Fruit fly (Drosophila melanogaster) whole organism, adult: ENCODE results near the gene CG10866.

ENCODE experiments used
- CG11617 ChIP-seq: fragments of 200-800 bp; sonication (Bioruptor generic); optimal IDR thresholded peaks from 2 replicates; lab custom pipeline; 2017; ENCODE audit warnings: mild to moderate bottlenecking, missing biosample characterization, missing genetic modification reagents, missing genetic modification characterization
- CG12768 ChIP-seq: fragments of 200-800 bp; sonication (Bioruptor generic); optimal IDR thresholded peaks from 2 replicates; lab custom pipeline; 2017; ENCODE audit warnings: missing biosample characterization, missing genetic modification characterization, mild to moderate bottlenecking, moderate library complexity, missing genetic modification reagents
- CG14711 ChIP-seq: fragments of 200-800 bp; sonication (Bioruptor generic); optimal IDR thresholded peaks from 2 replicates; lab custom pipeline; 2018; ENCODE audit warnings: missing biosample characterization, mild to moderate bottlenecking, missing genetic modification characterization, moderate library complexity
- CG1620 ChIP-seq: fragments of 200-800 bp; sonication (Bioruptor generic); optimal IDR thresholded peaks from 2 replicates; lab custom pipeline; 2016; ENCODE audit warnings: missing biosample characterization, missing genetic modification characterization
- CG33017 ChIP-seq: fragments of 200-800 bp; sonication (Bioruptor generic); optimal IDR thresholded peaks from 2 replicates; lab custom pipeline; 2018; ENCODE audit warnings: missing biosample characterization, mild to moderate bottlenecking, missing genetic modification characterization, moderate library complexity
- CG5204 ChIP-seq: fragments of 200-800 bp; sonication (Bioruptor generic); optimal IDR thresholded peaks from 2 replicates; lab custom pipeline; 2016; ENCODE audit warnings: missing biosample characterization, missing genetic modification characterization
- CG7045 ChIP-seq: fragments of 200-800 bp; sonication (Bioruptor generic); optimal IDR thresholded peaks from 2 replicates; lab custom pipeline; 2017; ENCODE audit warnings: missing biosample characterization, mild to moderate bottlenecking, missing genetic modification characterization
- CG7101 ChIP-seq: fragments of 200-800 bp; sonication (Bioruptor generic); optimal IDR thresholded peaks from 2 replicates; lab custom pipeline; 2018; ENCODE audit warnings: missing biosample characterization, mild to moderate bottlenecking, missing genetic modification characterization, moderate library complexity
- Clk ChIP-seq: fragments of 200-800 bp; sonication (Bioruptor generic); optimal IDR thresholded peaks from 2 replicates; lab custom pipeline; 2017; ENCODE audit warnings: missing biosample characterization, missing genetic modification characterization
- Crg-1 ChIP-seq: fragments of 200-800 bp; sonication (Bioruptor generic); optimal IDR thresholded peaks from 2 replicates; lab custom pipeline; 2016; ENCODE audit warnings: missing biosample characterization, missing genetic modification characterization
- Hr96 ChIP-seq: fragments of 200-800 bp; sonication (Bioruptor generic); optimal IDR thresholded peaks from 2 replicates; lab custom pipeline; 2016; ENCODE audit warnings: missing biosample characterization, missing genetic modification characterization
- Mnt ChIP-seq: fragments of 200-800 bp; sonication (Bioruptor generic); optimal IDR thresholded peaks from 2 replicates; lab custom pipeline; 2016; ENCODE audit warnings: missing biosample characterization, mild to moderate bottlenecking, missing genetic modification characterization
- bab1 ChIP-seq: fragments of 200-800 bp; sonication (Bioruptor generic); optimal IDR thresholded peaks from 3 replicates; lab custom pipeline; 2019; ENCODE audit warnings: missing biosample characterization, mild to moderate bottlenecking, missing genetic modification characterization, moderate library complexity
- cic ChIP-seq: fragments of 200-800 bp; sonication (Bioruptor generic); optimal IDR thresholded peaks from 2 replicates; lab custom pipeline; 2017; ENCODE audit warnings: missing biosample characterization, mild to moderate bottlenecking, missing genetic modification characterization, moderate library complexity
- cnc ChIP-seq, 2 experiments: fragments of >200 bp; optimal IDR thresholded peaks; 2 replicates each; lab custom pipeline; 2017
- kay ChIP-seq: fragments of 200-800 bp; sonication (Bioruptor generic); peaks from one replicate; lab custom pipeline; 2016; ENCODE audit warnings: missing biosample characterization, missing genetic modification characterization, borderline replicate concordance
- ovo ChIP-seq: fragments of 200-800 bp; sonication (Bioruptor generic); optimal IDR thresholded peaks from 2 replicates; lab custom pipeline; 2016; ENCODE audit warnings: missing biosample characterization, missing genetic modification characterization
- pad ChIP-seq: fragments of 200-800 bp; sonication (Bioruptor generic); optimal IDR thresholded peaks from 3 replicates; lab custom pipeline; 2017; ENCODE audit warnings: missing biosample characterization, missing genetic modification characterization, mild to moderate bottlenecking, moderate library complexity, missing genetic modification reagents
- tj ChIP-seq: fragments of 200-800 bp; sonication (Bioruptor generic); optimal IDR thresholded peaks from 3 replicates; lab custom pipeline; 2017; ENCODE audit warnings: missing biosample characterization, mild to moderate bottlenecking, missing genetic modification characterization, moderate library complexity
- toe ChIP-seq: fragments of 200-800 bp; sonication (Bioruptor generic); optimal IDR thresholded peaks from 2 replicates; lab custom pipeline; 2016; ENCODE audit warnings: missing biosample characterization, missing genetic modification characterization

The CG10866 gene

DNA sequence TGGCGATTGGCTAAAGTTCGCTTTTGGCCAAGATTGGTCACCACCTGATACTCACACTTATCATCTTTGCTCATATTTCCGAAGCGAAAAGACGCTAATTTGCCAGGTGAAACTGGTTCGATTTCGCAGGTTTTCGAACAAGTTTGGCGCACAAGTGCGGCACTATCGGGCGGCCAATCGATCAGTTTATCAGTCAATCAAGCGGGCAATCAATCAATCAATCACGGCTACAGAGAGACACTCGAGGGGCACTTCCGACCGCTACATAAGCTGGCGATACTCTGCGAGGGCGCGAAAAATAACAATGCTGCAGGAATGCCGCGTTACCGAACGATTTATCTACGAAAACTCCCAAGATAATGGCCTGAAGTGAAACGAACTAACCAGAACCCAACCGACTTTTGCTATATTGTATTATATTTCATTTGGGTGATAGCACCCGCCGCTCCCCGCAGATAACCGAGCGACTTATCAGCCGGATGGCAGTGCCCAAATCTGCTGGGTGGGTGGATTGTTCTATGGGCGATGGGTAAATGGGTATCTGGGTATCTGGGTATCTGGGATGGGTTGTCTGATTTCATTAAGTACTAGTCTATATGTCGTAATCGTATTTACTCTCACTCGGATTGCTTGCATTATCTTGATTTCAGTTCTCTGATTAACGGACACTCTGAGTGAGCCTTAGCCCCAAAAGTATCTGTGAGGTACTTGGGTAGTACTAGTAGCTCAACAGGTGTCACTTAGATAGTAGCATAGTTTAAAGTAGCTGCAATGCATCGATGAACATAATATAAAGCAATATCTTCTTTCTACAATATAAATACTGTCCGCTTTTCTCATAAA, 8.6 kb downstream of the CG10866 start:
- TF ChIP-seq CG1620 (no peak), Clk (GFP tag; lab: Kevin White, UChicago) (no peak), cic (GFP tag; lab: Kevin White, UChicago) (peak; percentile 68)

DNA sequence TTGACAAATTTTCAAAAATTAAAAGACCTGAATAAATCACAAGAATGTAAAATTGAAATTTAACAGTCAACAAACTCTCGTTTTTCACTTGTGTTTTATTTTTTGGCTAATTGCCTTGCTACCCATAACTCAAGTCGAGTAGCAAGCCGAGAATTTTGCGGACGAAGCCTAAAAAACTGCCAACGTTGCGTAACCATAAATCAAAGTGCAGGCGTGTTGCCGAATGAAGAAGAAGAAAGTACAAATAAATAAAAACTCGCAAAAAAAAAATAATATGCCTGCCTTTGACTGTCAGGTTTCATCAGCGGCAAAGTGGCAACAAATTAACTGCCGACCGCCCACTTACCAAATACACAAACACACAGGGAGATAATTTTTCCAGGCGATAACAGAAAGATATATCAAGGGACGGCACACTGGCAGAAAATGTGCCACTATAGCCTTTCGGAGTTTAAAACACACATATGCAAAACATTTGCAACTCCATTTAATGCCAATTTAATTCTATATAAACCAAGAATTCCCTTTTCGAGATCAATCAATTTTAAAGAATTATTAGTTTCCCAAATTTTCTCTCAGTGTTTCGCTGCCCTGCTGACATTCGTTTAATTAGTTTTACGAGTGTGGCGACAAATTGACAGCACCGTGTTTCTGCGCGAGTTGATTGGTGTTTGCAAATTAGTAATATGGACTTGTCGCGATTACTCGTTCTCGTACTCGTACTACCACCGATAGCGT, 9.4 kb downstream of the CG10866 start:
- TF ChIP-seq CG12768 (GFP tag; lab: Kevin White, UChicago) = peak; percentile 98
- TF ChIP-seq cnc (optimal IDR thresholded peaks at IDR 0.05; lab: Kevin White, UChicago) = no peak
- TF ChIP-seq toe (GFP tag; lab: Kevin White, UChicago) = peak; percentile 92
- TF ChIP-seq CG11617 (GFP tag; lab: Kevin White, UChicago) = peak; percentile 98
- peak; percentile 92 for TF ChIP-seq ovo
- peak; percentile 97 for TF ChIP-seq CG7101
- TF ChIP-seq cic (GFP tag; lab: Kevin White, UChicago) = peak; percentile 94
- peak; percentile 94 for TF ChIP-seq CG33017 (tag; lab: Kevin White, UChicago)
- TF ChIP-seq CG7045 (GFP tag; lab: Kevin White, UChicago) = peak; percentile 96
- peak; percentile 96 for TF ChIP-seq CG5204 (GFP tag; lab: Kevin White, UChicago)
- TF ChIP-seq CG14711 (tag; lab: Kevin White, UChicago) = peak; percentile 90
- TF ChIP-seq Crg-1 (GFP tag; lab: Kevin White, UChicago) = peak; percentile 94
- TF ChIP-seq CG1620 = peak; percentile 95
- peak; percentile 99 for TF ChIP-seq tj (GFP tag; lab: Kevin White, UChicago)
- TF ChIP-seq kay (GFP tag; lab: Kevin White, UChicago) = peak; percentile 94
- TF ChIP-seq Clk (GFP tag; lab: Kevin White, UChicago) = peak; percentile 97
- TF ChIP-seq bab1 = peak; percentile 82
- peak; percentile 97 for TF ChIP-seq Hr96
- peak; percentile 87 for TF ChIP-seq Mnt (GFP tag; lab: Kevin White, UChicago)
- peak; percentile 88 for TF ChIP-seq pad (GFP tag; lab: Kevin White, UChicago)

DNA sequence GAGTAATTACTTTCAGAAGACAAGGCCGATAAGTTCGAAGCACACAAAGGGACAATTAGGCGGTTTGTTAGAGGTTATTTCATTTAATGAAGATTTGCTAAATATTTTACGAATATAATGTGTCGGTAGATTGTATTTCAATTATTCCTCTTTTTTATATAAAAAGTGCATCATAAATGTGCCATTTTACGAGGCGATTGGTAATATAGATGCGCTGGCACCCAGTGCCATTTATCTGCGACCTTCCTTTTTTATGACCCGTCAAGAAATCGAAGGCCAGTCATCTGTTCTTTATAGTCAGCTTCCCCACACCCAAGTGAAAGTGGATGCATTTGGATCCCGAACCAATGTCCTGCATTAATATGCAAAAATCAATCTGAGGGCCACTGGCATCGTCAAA, 10.3 kb downstream of the CG10866 start:
- no peak for TF ChIP-seq Clk (GFP tag; lab: Kevin White, UChicago)

DNA sequence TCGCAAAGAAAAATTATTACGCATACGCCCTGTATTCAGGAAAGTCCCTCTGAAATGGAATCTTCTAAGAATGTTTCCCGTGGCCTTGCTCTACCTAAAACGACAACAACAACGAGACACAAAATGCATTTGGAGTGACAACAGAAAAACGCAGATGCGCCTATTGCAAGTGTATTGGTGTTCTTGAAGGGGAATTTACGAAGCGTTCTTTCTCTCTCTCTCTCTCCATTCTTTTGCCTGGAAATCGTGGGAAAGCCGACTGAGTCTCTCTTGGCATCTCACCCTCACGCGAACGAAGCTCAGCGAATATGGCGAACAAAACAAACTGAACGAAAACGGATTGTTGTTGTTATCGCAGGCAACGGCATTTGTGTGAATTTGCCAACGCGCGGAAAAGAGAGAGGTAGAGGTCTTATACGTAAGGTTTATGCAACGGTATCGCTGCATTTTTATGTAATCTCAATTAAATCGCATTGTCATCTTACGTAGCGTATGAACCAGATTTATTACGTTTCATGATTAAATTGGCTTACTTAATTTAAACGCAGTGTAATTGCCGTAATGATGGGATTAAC, 11.5 kb downstream of the CG10866 start:
- TF ChIP-seq CG14711 (tag; lab: Kevin White, UChicago) (no peak), kay (GFP tag; lab: Kevin White, UChicago) (no peak), bab1 (no peak), pad (GFP tag; lab: Kevin White, UChicago) (peak; percentile 92), CG11617 (GFP tag; lab: Kevin White, UChicago) (no peak), cnc (optimal IDR thresholded peaks at IDR 0.05; lab: Kevin White, UChicago) (peak in 1 of 2 experiments; percentile 65), Hr96 (no peak), cic (GFP tag; lab: Kevin White, UChicago) (peak; percentile 44), tj (GFP tag; lab: Kevin White, UChicago) (peak; percentile 54), CG7101 (no peak), ovo (peak; percentile 34), CG5204 (GFP tag; lab: Kevin White, UChicago) (no peak), CG33017 (tag; lab: Kevin White, UChicago) (no peak), CG12768 (GFP tag; lab: Kevin White, UChicago) (no peak), Mnt (GFP tag; lab: Kevin White, UChicago) (peak; percentile 10)

DNA sequence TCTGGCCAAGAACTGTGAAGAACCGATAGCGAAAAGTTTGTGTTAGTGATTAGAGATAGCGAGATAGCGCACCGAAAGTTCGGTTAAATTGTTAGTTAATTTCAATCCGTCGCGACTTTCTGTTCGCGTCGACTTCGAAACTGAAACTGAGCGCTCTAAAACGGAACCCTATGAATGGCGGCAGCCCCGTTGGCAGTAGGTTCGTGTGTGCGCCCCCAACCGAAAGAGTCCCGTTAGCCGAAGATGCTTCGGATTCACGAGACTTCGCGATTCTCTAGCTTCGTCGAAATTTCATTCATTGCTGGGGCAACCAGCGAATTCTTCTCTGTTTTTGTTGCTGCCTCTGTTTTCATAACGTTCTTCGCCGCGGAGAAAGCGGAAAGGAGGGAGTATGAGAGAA, 12.3 kb downstream of the CG10866 start:
- TF ChIP-seq tj (GFP tag; lab: Kevin White, UChicago) = no peak
- no peak for TF ChIP-seq CG1620
- no peak for TF ChIP-seq Crg-1 (GFP tag; lab: Kevin White, UChicago)
- no peak for TF ChIP-seq CG7101
- no peak for TF ChIP-seq toe (GFP tag; lab: Kevin White, UChicago)
- TF ChIP-seq CG5204 (GFP tag; lab: Kevin White, UChicago) = no peak
- TF ChIP-seq CG12768 (GFP tag; lab: Kevin White, UChicago) = peak; percentile 38
- no peak for TF ChIP-seq Hr96
- no peak for TF ChIP-seq pad (GFP tag; lab: Kevin White, UChicago)
- peak; percentile 93 for TF ChIP-seq cic (GFP tag; lab: Kevin White, UChicago)
- no peak for TF ChIP-seq Clk (GFP tag; lab: Kevin White, UChicago)
- no peak for TF ChIP-seq CG33017 (tag; lab: Kevin White, UChicago)
- peak; percentile 78 for TF ChIP-seq ovo
- peak; percentile 42 for TF ChIP-seq Mnt (GFP tag; lab: Kevin White, UChicago)
- TF ChIP-seq bab1 = no peak
- TF ChIP-seq kay (GFP tag; lab: Kevin White, UChicago) = peak; percentile 42
- no peak for TF ChIP-seq CG14711 (tag; lab: Kevin White, UChicago)
- no peak for TF ChIP-seq cnc (optimal IDR thresholded peaks at IDR 0.05; lab: Kevin White, UChicago)
- TF ChIP-seq CG11617 (GFP tag; lab: Kevin White, UChicago) = no peak
- TF ChIP-seq CG7045 (GFP tag; lab: Kevin White, UChicago) = no peak
